Fruit fly (Drosophila melanogaster) whole organism, wandering third instar larva: ENCODE results near the gene CG14983.

Source experiments
- Abd-B ChIP-seq: fragments of >200 bp; optimal IDR thresholded peaks from 2 replicates; lab custom pipeline; 2017; ENCODE audit warnings: missing biosample characterization, missing genetic modification characterization
- CG32264 ChIP-seq: fragments of 200-800 bp; sonication (Bioruptor generic); optimal IDR thresholded peaks from 2 replicates; lab custom pipeline; 2016; ENCODE audit warnings: missing biosample characterization, missing genetic modification characterization
- CG9705 ChIP-seq: fragments of 200-800 bp; sonication (Bioruptor generic); optimal IDR thresholded peaks from 2 replicates; lab custom pipeline; 2018; ENCODE audit warnings: missing biosample characterization, mild to moderate bottlenecking, missing genetic modification characterization
- CrebA ChIP-seq: fragments of 200-800 bp; sonication (Bioruptor generic); optimal IDR thresholded peaks from 2 replicates; lab custom pipeline; 2016; ENCODE audit warnings: missing biosample characterization, mild to moderate bottlenecking, missing genetic modification characterization, borderline replicate concordance
- Dfd ChIP-seq: fragments of >200 bp; optimal IDR thresholded peaks from 2 replicates; lab custom pipeline; 2017; ENCODE audit warnings: missing biosample characterization, missing genetic modification characterization
- Dif ChIP-seq: fragments of 200-275, 200-300 bp; sonication (Bioruptor generic); optimal IDR thresholded peaks from 2 replicates; lab custom pipeline; 2018; ENCODE audit warnings: missing biosample characterization, missing genetic modification characterization; ENCODE audit not compliant: partially characterized antibody
- Hnf4 ChIP-seq: fragments of 200-800 bp; sonication (Bioruptor generic); optimal IDR thresholded peaks from 2 replicates; lab custom pipeline; 2016; ENCODE audit warnings: missing biosample characterization, mild to moderate bottlenecking, missing genetic modification characterization
- Hr78 ChIP-seq: fragments of >200 bp; optimal IDR thresholded peaks from 2 replicates; lab custom pipeline; 2017; ENCODE audit warnings: missing biosample characterization, missing genetic modification characterization
- Hr83 ChIP-seq: fragments of 200-300 bp; sonication (Bioruptor generic); optimal IDR thresholded peaks from 2 replicates; lab custom pipeline; 2016; ENCODE audit warnings: missing biosample characterization, mild to moderate bottlenecking, missing genetic modification characterization, moderate library complexity; ENCODE audit not compliant: poor library complexity, severe bottlenecking
- Mio ChIP-seq: sonication (Bioruptor generic); optimal IDR thresholded peaks from 2 replicates; lab custom pipeline; 2016; ENCODE audit warnings: missing biosample characterization, missing genetic modification characterization
- Rel ChIP-seq, 2 experiments: fragments of 200-800 bp; sonication (Bioruptor generic) in 1 of 2; optimal IDR thresholded peaks; 2 replicates in 1 of 2; 3 replicates in 1 of 2; lab custom pipeline; 2016 to 2019; ENCODE audit warnings: mild to moderate bottlenecking in 2 of 2, missing biosample characterization in 2 of 2, missing genetic modification characterization in 2 of 2, moderate library complexity in 1 of 2
- br ChIP-seq: fragments of 200-800 bp; sonication (Bioruptor generic); optimal IDR thresholded peaks from 2 replicates; lab custom pipeline; 2016; ENCODE audit warnings: missing biosample characterization, missing genetic modification characterization
- brk ChIP-seq: fragments of 200-800 bp; sonication (Bioruptor generic); optimal IDR thresholded peaks from 2 replicates; lab custom pipeline; 2016; ENCODE audit warnings: missing biosample characterization, mild to moderate bottlenecking, missing genetic modification characterization
- dl ChIP-seq, 2 experiments: fragments of 175-275, 200-275 bp in 1 of 2; fragments of 200-275 bp in 1 of 2; sonication (Bioruptor generic); optimal IDR thresholded peaks; lab custom pipeline; 2018; ENCODE audit warnings: mild to moderate bottlenecking in 2 of 2, missing biosample characterization in 2 of 2, missing genetic modification characterization in 2 of 2, moderate library complexity in 2 of 2; ENCODE audit not compliant: partially characterized antibody in 2 of 2, insufficient read depth in 1 of 2
- dsf ChIP-seq: sonication (Bioruptor generic); optimal IDR thresholded peaks from 2 replicates; lab custom pipeline; 2016; ENCODE audit warnings: missing biosample characterization, missing genetic modification characterization, borderline replicate concordance
- foxo ChIP-seq, 2 experiments: fragments of 200-800 bp; sonication (Bioruptor generic); optimal IDR thresholded peaks; 2 replicates in 1 of 2; 3 replicates in 1 of 2; lab custom pipeline; 2016 to 2017; ENCODE audit warnings: missing biosample characterization in 2 of 2, missing genetic modification characterization in 2 of 2
- fru ChIP-seq: fragments of 200-800 bp; sonication (Bioruptor generic); optimal IDR thresholded peaks from 3 replicates; lab custom pipeline; 2016; ENCODE audit warnings: missing biosample characterization, mild to moderate bottlenecking, missing genetic modification characterization
- h ChIP-seq: fragments of 200-800 bp; sonication (Bioruptor generic); optimal IDR thresholded peaks from 3 replicates; lab custom pipeline; 2016; ENCODE audit warnings: missing biosample characterization, mild to moderate bottlenecking, missing genetic modification characterization
- jim ChIP-seq: fragments of 175-275, 200-325 bp; sonication (Bioruptor generic); optimal IDR thresholded peaks from 2 replicates; lab custom pipeline; 2016; ENCODE audit warnings: missing biosample characterization, mild to moderate bottlenecking, missing genetic modification characterization
- lola ChIP-seq: fragments of >200 bp; optimal IDR thresholded peaks from 2 replicates; lab custom pipeline; 2017; ENCODE audit warnings: missing biosample characterization, missing genetic modification characterization
- psq ChIP-seq: fragments of 200-800 bp; sonication (Bioruptor generic); optimal IDR thresholded peaks from 3 replicates; lab custom pipeline; 2017; ENCODE audit warnings: missing biosample characterization, mild to moderate bottlenecking, missing genetic modification characterization, moderate library complexity
- rgr ChIP-seq: fragments of 200-800 bp; sonication (Bioruptor generic); optimal IDR thresholded peaks from 3 replicates; lab custom pipeline; 2016; ENCODE audit warnings: missing biosample characterization, mild to moderate bottlenecking, missing genetic modification characterization
- sage ChIP-seq: fragments of 200-800 bp; sonication (Bioruptor generic); optimal IDR thresholded peaks from 2 replicates; lab custom pipeline; 2016; ENCODE audit warnings: missing biosample characterization, mild to moderate bottlenecking, missing genetic modification characterization
- sv ChIP-seq: fragments of 200-800 bp; sonication (Bioruptor generic); optimal IDR thresholded peaks from 3 replicates; lab custom pipeline; 2016; ENCODE audit warnings: missing biosample characterization, missing genetic modification characterization
- usp ChIP-seq: fragments of >200 bp; optimal IDR thresholded peaks from 2 replicates; lab custom pipeline; 2017; ENCODE audit warnings: missing biosample characterization, missing genetic modification characterization
- woc ChIP-seq: sonication (Bioruptor generic); optimal IDR thresholded peaks from 2 replicates; lab custom pipeline; 2016; ENCODE audit warnings: missing biosample characterization, mild to moderate bottlenecking, missing genetic modification characterization

Gene CG14983

DNA sequence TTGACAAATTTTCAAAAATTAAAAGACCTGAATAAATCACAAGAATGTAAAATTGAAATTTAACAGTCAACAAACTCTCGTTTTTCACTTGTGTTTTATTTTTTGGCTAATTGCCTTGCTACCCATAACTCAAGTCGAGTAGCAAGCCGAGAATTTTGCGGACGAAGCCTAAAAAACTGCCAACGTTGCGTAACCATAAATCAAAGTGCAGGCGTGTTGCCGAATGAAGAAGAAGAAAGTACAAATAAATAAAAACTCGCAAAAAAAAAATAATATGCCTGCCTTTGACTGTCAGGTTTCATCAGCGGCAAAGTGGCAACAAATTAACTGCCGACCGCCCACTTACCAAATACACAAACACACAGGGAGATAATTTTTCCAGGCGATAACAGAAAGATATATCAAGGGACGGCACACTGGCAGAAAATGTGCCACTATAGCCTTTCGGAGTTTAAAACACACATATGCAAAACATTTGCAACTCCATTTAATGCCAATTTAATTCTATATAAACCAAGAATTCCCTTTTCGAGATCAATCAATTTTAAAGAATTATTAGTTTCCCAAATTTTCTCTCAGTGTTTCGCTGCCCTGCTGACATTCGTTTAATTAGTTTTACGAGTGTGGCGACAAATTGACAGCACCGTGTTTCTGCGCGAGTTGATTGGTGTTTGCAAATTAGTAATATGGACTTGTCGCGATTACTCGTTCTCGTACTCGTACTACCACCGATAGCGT, 20.7 kb downstream of the CG14983 start (continued):
- TF ChIP-seq Hr78 (GFP tag; lab: Kevin White, UChicago) (no peak), br (GFP tag; lab: Kevin White, UChicago) (peak; percentile 94), brk (GFP tag; lab: Kevin White, UChicago) (peak; percentile 85), sv (peak; percentile 88), usp (GFP tag; lab: Kevin White, UChicago) (no peak)

DNA sequence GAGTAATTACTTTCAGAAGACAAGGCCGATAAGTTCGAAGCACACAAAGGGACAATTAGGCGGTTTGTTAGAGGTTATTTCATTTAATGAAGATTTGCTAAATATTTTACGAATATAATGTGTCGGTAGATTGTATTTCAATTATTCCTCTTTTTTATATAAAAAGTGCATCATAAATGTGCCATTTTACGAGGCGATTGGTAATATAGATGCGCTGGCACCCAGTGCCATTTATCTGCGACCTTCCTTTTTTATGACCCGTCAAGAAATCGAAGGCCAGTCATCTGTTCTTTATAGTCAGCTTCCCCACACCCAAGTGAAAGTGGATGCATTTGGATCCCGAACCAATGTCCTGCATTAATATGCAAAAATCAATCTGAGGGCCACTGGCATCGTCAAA, 21.6 kb downstream of the CG14983 start:
- TF ChIP-seq rgr (GFP tag; lab: Kevin White, UChicago) (no peak), Abd-B (GFP tag; lab: Kevin White, UChicago) (no peak), Hr83 (GFP tag; lab: Kevin White, UChicago) (no peak), psq (no peak), fru (GFP tag; lab: Kevin White, UChicago) (no peak), Dif (no peak), dsf (GFP tag; lab: Kevin White, UChicago) (no peak), br (GFP tag; lab: Kevin White, UChicago) (no peak), CG9705 (GFP tag; lab: Kevin White, UChicago) (no peak), usp (GFP tag; lab: Kevin White, UChicago) (no peak), CG32264 (no peak), foxo (GFP tag; optimal IDR thresholded peaks at IDR 0.05; lab: Kevin White, UChicago) (no peak), dl (GFP tag; optimal IDR thresholded peaks at IDR 0.05; lab: Kevin White, UChicago; ENCODE audit: insufficient read depth in 1 of 2, partially characterized antibody in 2 of 2) (no peak), Rel (GFP tag; optimal IDR thresholded peaks at IDR 0.05; lab: Kevin White, UChicago) (no peak), Rel (tag; optimal IDR thresholded peaks at IDR 0.05; lab: Kevin White, UChicago) (no peak)
- TF ChIP-seq, all 38 proteins: peak for 0

DNA sequence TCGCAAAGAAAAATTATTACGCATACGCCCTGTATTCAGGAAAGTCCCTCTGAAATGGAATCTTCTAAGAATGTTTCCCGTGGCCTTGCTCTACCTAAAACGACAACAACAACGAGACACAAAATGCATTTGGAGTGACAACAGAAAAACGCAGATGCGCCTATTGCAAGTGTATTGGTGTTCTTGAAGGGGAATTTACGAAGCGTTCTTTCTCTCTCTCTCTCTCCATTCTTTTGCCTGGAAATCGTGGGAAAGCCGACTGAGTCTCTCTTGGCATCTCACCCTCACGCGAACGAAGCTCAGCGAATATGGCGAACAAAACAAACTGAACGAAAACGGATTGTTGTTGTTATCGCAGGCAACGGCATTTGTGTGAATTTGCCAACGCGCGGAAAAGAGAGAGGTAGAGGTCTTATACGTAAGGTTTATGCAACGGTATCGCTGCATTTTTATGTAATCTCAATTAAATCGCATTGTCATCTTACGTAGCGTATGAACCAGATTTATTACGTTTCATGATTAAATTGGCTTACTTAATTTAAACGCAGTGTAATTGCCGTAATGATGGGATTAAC, 22.8 kb downstream of the CG14983 start:
- TF ChIP-seq CrebA (GFP tag; lab: Kevin White, UChicago) (no peak), Abd-B (GFP tag; lab: Kevin White, UChicago) (no peak), Mio (GFP tag; lab: Kevin White, UChicago) (no peak), sage (GFP tag; lab: Kevin White, UChicago) (peak; percentile 6), woc (GFP tag; lab: Kevin White, UChicago) (no peak), psq (peak; percentile 72), Dfd (no peak), Dif (no peak), dl (GFP tag; optimal IDR thresholded peaks at IDR 0.05; lab: Kevin White, UChicago; ENCODE audit: insufficient read depth in 1 of 2, partially characterized antibody in 2 of 2) (no peak), Rel (GFP tag; optimal IDR thresholded peaks at IDR 0.05; lab: Kevin White, UChicago) (no peak), Rel (tag; optimal IDR thresholded peaks at IDR 0.05; lab: Kevin White, UChicago) (peak; percentile 69)

DNA sequence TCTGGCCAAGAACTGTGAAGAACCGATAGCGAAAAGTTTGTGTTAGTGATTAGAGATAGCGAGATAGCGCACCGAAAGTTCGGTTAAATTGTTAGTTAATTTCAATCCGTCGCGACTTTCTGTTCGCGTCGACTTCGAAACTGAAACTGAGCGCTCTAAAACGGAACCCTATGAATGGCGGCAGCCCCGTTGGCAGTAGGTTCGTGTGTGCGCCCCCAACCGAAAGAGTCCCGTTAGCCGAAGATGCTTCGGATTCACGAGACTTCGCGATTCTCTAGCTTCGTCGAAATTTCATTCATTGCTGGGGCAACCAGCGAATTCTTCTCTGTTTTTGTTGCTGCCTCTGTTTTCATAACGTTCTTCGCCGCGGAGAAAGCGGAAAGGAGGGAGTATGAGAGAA, 23.6 kb downstream of the CG14983 start:
- TF ChIP-seq h = no peak
- TF ChIP-seq Rel (GFP tag; optimal IDR thresholded peaks at IDR 0.05; lab: Kevin White, UChicago) = no peak
- peak; percentile 16 for TF ChIP-seq Rel (tag; optimal IDR thresholded peaks at IDR 0.05; lab: Kevin White, UChicago)

DNA sequence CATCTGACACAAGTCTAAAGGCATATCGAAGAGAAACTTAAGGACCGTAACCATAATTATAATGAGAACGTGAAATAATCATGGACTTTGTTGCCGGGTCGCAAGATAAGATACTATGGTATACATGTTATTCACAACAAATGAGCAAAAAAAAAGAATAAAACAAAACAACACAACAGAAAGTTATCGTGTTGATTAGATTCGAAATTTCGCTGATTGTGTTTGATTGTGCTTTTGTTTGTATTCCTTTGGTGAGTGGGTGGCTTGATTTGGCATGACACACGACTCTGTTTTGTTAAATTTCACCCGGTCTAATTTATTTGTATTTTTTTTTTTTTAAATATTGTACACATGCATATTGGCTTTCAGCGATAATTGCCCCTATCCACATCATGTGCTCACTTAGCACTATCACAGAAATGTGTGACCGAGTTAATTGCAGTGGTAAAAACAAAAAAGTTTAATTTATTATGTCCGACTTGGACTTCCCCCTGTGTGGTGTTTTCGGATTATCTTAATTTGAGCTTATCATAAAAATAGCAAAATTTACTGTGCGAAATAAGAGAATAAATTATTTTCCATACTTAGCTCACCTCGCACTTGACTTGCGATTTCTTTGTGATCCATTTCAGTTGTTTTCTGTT, 25.4 kb downstream of the CG14983 start:
- TF ChIP-seq lola (GFP tag; lab: Kevin White, UChicago) = no peak
- TF ChIP-seq dsf (GFP tag; lab: Kevin White, UChicago) = no peak
- no peak for TF ChIP-seq jim (GFP tag; lab: Kevin White, UChicago)
- no peak for TF ChIP-seq Dfd
- TF ChIP-seq Rel (GFP tag; optimal IDR thresholded peaks at IDR 0.05; lab: Kevin White, UChicago) = no peak
- peak; percentile 93 for TF ChIP-seq Rel (tag; optimal IDR thresholded peaks at IDR 0.05; lab: Kevin White, UChicago)
- TF ChIP-seq h = peak; percentile 39
- peak; percentile 38 for TF ChIP-seq CrebA (GFP tag; lab: Kevin White, UChicago)
- no peak for TF ChIP-seq Hnf4 (GFP tag; lab: Kevin White, UChicago)
